Fruit fly (Drosophila melanogaster): ENCODE results near the gene bnb.
A peak's percentile ranks its signal among the peaks of the same experiment; 100 is the strongest.

Gene bnb

DNA sequence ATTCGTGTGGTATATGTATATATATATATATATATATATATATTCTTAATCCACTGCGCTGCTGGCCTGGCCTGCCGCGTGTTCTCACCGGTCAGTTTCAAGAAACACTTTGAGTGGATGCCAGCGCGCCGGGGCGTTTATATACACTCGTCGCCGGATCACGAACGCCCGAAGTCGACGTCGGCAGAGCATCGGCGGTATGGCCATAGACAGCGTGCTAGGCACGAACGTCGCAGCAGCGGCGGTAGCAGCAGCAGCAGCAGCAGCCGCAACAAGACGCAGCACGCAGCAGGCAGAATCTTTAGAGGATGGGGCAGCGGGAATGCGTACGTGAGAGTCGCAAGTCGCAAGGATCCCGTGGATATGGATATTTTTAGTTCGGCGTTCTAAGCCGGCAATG lies at the start of gene bnb:
Gene bnb, minus strand, starts transcription at position 121 of the 400 bp plus-strand sequence.
- TF ChIP-seq CG7101 (tag; optimal IDR thresholded peaks at IDR 0.05) (no peak), bab1 (GFP tag; optimal IDR thresholded peaks at IDR 0.05) (no peak), CG11617 (GFP tag; optimal IDR thresholded peaks at IDR 0.05) (no peak), toe (GFP tag; optimal IDR thresholded peaks at IDR 0.05) (no peak), cnc (optimal IDR thresholded peaks at IDR 0.05) (no peak), cic (GFP tag; optimal IDR thresholded peaks at IDR 0.05) (no peak), CG14711 (tag; optimal IDR thresholded peaks at IDR 0.05) (no peak), CG12768 (GFP tag; optimal IDR thresholded peaks at IDR 0.05) (no peak), Mnt (GFP tag; optimal IDR thresholded peaks at IDR 0.05) (no peak), Clk (GFP tag; optimal IDR thresholded peaks at IDR 0.05) (no peak)

DNA sequence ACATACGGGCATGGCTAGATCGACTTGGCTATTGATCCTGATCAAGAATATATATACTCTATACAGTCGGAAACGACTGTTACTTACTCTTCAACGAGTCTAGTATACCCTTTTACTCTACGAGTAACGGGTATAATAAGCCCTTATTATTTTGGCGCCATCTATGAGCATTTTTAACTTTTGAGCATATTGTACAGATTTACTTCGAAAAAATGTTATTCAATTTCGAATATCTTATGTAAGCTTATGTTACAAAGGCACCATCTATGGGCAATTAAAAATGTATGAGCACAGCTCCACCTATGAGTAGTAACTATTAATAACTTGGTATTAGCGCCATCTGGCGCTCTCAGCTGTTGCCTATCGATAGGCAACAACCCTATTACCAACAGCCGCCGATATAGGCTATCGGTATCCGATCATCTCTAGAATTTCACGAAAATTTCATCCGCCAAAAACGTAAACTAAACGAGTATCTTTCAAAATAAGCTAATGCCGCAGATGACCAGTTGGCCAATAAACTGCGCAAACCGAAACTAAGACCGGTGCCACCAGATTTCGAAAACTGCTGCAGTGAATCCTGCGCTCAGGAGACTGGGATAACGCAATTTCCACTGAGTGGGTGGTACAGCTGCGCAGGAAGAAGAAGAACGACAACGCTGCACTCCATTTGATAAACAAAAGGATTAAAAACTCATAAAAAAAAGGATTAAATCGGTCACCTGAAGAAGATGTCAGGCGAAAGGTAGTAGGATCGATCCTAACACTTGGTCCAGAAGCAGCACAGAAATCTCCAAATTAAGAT lies 45.9 kb upstream of the bnb start, which contains the start of gene htk:
Gene htk, plus strand, starts transcription at position 435 of the 805 bp plus-strand sequence.
- TF ChIP-seq cnc (optimal IDR thresholded peaks at IDR 0.05) (no peak), Hr96 (GFP tag; optimal IDR thresholded peaks at IDR 0.05) (peak; percentile 61), CG11617 (GFP tag; optimal IDR thresholded peaks at IDR 0.05) (peak; percentile 5), pad (GFP tag; optimal IDR thresholded peaks at IDR 0.05) (peak; percentile 60), CG12768 (GFP tag; optimal IDR thresholded peaks at IDR 0.05) (no peak), Mnt (GFP tag; optimal IDR thresholded peaks at IDR 0.05) (peak; percentile 70), tj (GFP tag; optimal IDR thresholded peaks at IDR 0.05) (peak; percentile 23), CG7045 (GFP tag; optimal IDR thresholded peaks at IDR 0.05) (no peak), CG1620 (GFP tag; optimal IDR thresholded peaks at IDR 0.05) (peak; percentile 88), bab1 (GFP tag; optimal IDR thresholded peaks at IDR 0.05) (peak; percentile 78), ovo (GFP tag; optimal IDR thresholded peaks at IDR 0.05) (peak; percentile 77), CG14711 (tag; optimal IDR thresholded peaks at IDR 0.05) (peak; percentile 96), CG7101 (tag; optimal IDR thresholded peaks at IDR 0.05) (peak; percentile 80), Crg-1 (GFP tag; optimal IDR thresholded peaks at IDR 0.05) (peak; percentile 70)

DNA sequence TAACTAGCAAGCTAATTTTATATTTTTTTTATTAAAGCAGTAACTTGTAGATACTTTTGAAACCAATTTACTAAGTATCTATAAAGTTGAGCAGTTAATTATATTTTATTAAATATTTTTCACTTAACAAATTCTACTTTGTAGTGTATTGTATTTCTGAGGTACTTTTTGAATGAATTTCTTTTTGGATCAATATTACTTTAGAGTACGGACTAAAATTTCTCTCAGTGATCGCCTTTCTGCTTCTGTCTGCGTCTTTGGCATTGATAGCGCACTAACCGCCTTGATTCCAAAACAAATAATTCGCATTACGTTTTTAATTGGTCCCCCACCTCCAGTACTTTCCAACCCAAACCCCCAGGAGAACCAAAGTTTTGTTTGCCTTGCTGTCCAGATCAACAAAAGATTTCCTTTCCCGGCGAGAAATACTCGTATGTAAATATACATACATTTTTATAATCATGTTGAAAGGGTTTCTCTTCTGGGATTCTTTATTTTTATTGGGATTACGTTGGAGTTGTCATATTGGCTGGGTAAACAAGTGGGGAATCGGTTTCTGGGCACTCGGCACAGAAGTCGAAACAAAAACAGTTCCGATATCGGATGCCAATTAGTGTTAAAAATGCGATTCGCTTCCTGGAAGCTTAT lies 41.6 kb upstream of the bnb start:
- TF ChIP-seq Crg-1 (GFP tag; optimal IDR thresholded peaks at IDR 0.05) (no peak), Mnt (GFP tag; optimal IDR thresholded peaks at IDR 0.05) (no peak), CG14711 (tag; optimal IDR thresholded peaks at IDR 0.05) (no peak), tj (GFP tag; optimal IDR thresholded peaks at IDR 0.05) (no peak), CG12768 (GFP tag; optimal IDR thresholded peaks at IDR 0.05) (no peak), cnc (optimal IDR thresholded peaks at IDR 0.05) (no peak), ovo (GFP tag; optimal IDR thresholded peaks at IDR 0.05) (no peak), kay (GFP tag; ENCODE audit: borderline replicate concordance) (no peak), cic (GFP tag; optimal IDR thresholded peaks at IDR 0.05) (no peak), CG33017 (tag; optimal IDR thresholded peaks at IDR 0.05) (no peak), pad (GFP tag; optimal IDR thresholded peaks at IDR 0.05) (no peak), bab1 (GFP tag; optimal IDR thresholded peaks at IDR 0.05) (no peak)

DNA sequence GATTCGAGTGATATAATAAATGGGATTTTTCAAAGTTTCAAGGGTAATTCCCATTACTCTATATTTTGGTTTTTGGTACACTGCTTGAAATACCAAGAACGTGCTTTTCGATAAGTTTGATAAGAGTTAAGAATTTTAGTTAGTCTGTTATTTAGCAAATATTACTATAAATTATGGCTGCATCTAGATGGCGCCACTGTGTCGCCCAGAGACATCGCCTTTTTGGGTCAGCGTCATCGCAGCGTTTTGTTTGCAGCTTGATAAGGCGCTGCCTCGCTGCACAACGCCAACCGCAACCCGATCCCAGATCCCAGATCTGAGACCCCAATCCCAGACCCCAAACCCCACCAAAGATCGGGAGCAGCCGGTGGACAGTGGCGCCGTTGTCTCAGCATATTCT lies 41.0 kb upstream of the bnb start:
- no peak for TF ChIP-seq CG11617 (GFP tag; optimal IDR thresholded peaks at IDR 0.05)
- TF ChIP-seq CG5204 (GFP tag; optimal IDR thresholded peaks at IDR 0.05): no peak
- TF ChIP-seq Hr96 (GFP tag; optimal IDR thresholded peaks at IDR 0.05): no peak
- no peak for TF ChIP-seq bab1 (GFP tag; optimal IDR thresholded peaks at IDR 0.05)
- TF ChIP-seq kay (GFP tag; ENCODE audit: borderline replicate concordance): no peak
- TF ChIP-seq CG12768 (GFP tag; optimal IDR thresholded peaks at IDR 0.05): no peak
- no peak for TF ChIP-seq CG14711 (tag; optimal IDR thresholded peaks at IDR 0.05)
- no peak for TF ChIP-seq tj (GFP tag; optimal IDR thresholded peaks at IDR 0.05)
- no peak for TF ChIP-seq Crg-1 (GFP tag; optimal IDR thresholded peaks at IDR 0.05)
- TF ChIP-seq Clk (GFP tag; optimal IDR thresholded peaks at IDR 0.05): no peak
- no peak for TF ChIP-seq CG7101 (tag; optimal IDR thresholded peaks at IDR 0.05)
- no peak for TF ChIP-seq ovo (GFP tag; optimal IDR thresholded peaks at IDR 0.05)
- TF ChIP-seq Mnt (GFP tag; optimal IDR thresholded peaks at IDR 0.05): no peak
- no peak for TF ChIP-seq CG33017 (tag; optimal IDR thresholded peaks at IDR 0.05)
- no peak for TF ChIP-seq cnc (optimal IDR thresholded peaks at IDR 0.05)
- no peak for TF ChIP-seq cic (GFP tag; optimal IDR thresholded peaks at IDR 0.05)

DNA sequence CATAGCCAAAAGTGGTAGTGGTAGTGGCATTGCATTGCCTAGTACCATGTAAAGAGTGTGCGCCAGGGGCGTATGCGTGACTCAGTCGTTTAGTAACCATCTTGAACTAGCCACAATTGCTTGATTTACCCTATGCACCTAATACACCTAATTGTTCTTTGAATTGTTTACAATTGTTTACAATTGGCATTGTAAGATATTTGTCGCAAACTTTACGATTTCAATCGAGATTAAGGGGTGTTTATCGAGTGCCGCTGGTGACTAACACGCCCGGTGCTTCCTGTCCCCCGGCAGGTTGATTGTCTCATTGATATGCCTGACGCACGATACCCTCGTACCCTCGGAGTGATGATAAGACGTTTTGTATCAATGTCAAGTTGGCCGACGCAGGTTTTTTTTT lies 39.6 kb upstream of the bnb start:
- no peak for TF ChIP-seq CG1620 (GFP tag; optimal IDR thresholded peaks at IDR 0.05)
- TF ChIP-seq kay (GFP tag; ENCODE audit: borderline replicate concordance): peak; percentile 54
- TF ChIP-seq CG33017 (tag; optimal IDR thresholded peaks at IDR 0.05): no peak
- TF ChIP-seq CG12768 (GFP tag; optimal IDR thresholded peaks at IDR 0.05): no peak
- peak; percentile 30 for TF ChIP-seq tj (GFP tag; optimal IDR thresholded peaks at IDR 0.05)
- no peak for TF ChIP-seq bab1 (GFP tag; optimal IDR thresholded peaks at IDR 0.05)
- TF ChIP-seq pad (GFP tag; optimal IDR thresholded peaks at IDR 0.05): no peak
- peak; percentile 58 for TF ChIP-seq CG7101 (tag; optimal IDR thresholded peaks at IDR 0.05)
- no peak for TF ChIP-seq Clk (GFP tag; optimal IDR thresholded peaks at IDR 0.05)
- peak; percentile 46 for TF ChIP-seq CG11617 (GFP tag; optimal IDR thresholded peaks at IDR 0.05)
- TF ChIP-seq Mnt (GFP tag; optimal IDR thresholded peaks at IDR 0.05): peak; percentile 8
- no peak for TF ChIP-seq Crg-1 (GFP tag; optimal IDR thresholded peaks at IDR 0.05)
- no peak for TF ChIP-seq cnc (optimal IDR thresholded peaks at IDR 0.05)
- no peak for TF ChIP-seq CG5204 (GFP tag; optimal IDR thresholded peaks at IDR 0.05)
- TF ChIP-seq CG14711 (tag; optimal IDR thresholded peaks at IDR 0.05): no peak
- no peak for TF ChIP-seq CG7045 (GFP tag; optimal IDR thresholded peaks at IDR 0.05)
- peak; percentile 59 for TF ChIP-seq cic (GFP tag; optimal IDR thresholded peaks at IDR 0.05)
- peak; percentile 36 for TF ChIP-seq Hr96 (GFP tag; optimal IDR thresholded peaks at IDR 0.05)
- TF ChIP-seq ovo (GFP tag; optimal IDR thresholded peaks at IDR 0.05): no peak
- TF ChIP-seq toe (GFP tag; optimal IDR thresholded peaks at IDR 0.05): no peak

Measured in whole organism, adult.